Worm (Caenorhabditis elegans) whole organism, L1 larva: ENCODE measurements around the gene ZK688.9.

Experiments used
- C04F5.9 ChIP-seq: sonication (generic microtip); optimal IDR thresholded peaks from 2 replicates; lab custom pipeline; 2016; ENCODE audit warnings: missing genetic modification characterization, missing compliant biosample characterization
- C16A3.4 ChIP-seq: fragments of 150-350 bp; optimal IDR thresholded peaks from 2 replicates; lab custom pipeline; 2014; ENCODE audit warnings: missing biosample characterization, missing genetic modification characterization
- C34B4.2 ChIP-seq: sonication (generic microtip); optimal IDR thresholded peaks from 2 replicates; lab custom pipeline; 2017; ENCODE audit warnings: mild to moderate bottlenecking, missing genetic modification characterization, missing compliant biosample characterization
- F16B12.6 ChIP-seq: fragments of 150-350 bp; optimal IDR thresholded peaks from 2 replicates; lab custom pipeline; 2014; ENCODE audit warnings: missing biosample characterization, missing genetic modification characterization
- Y116A8C.19 ChIP-seq: sonication (generic microtip); optimal IDR thresholded peaks from 2 replicates; lab custom pipeline; 2016; ENCODE audit warnings: missing compliant biosample characterization, missing genetic modification characterization, borderline replicate concordance
- blmp-1 ChIP-seq: fragments of 150-350 bp; optimal IDR thresholded peaks from 2 replicates; lab custom pipeline; 2014; ENCODE audit warnings: missing biosample characterization, missing genetic modification characterization
- ceh-63 ChIP-seq: fragments of 200-800 bp; sonication (Bioruptor generic); optimal IDR thresholded peaks from 2 replicates; lab custom pipeline; 2018; ENCODE audit warnings: mild to moderate bottlenecking, missing genetic modification characterization, missing compliant biosample characterization
- ceh-88 ChIP-seq: fragments of 200-800 bp; sonication (Bioruptor generic); IDR thresholded peaks from 2 replicates; pipeline ENCODE4 v1.3.6; 2022; ENCODE audit warnings: missing genetic modification characterization, missing compliant biosample characterization
- ceh-90 ChIP-seq: sonication (generic microtip); optimal IDR thresholded peaks from 2 replicates; lab custom pipeline; 2016; ENCODE audit warnings: missing genetic modification characterization, missing compliant biosample characterization
- ces-1 ChIP-seq: fragments of 150-350 bp; optimal IDR thresholded peaks from 2 replicates; lab custom pipeline; 2014; ENCODE audit warnings: missing biosample characterization, missing genetic modification reagents, missing genetic modification characterization
- dsc-1 ChIP-seq: sonication (generic microtip); optimal IDR thresholded peaks from 2 replicates; lab custom pipeline; 2016; ENCODE audit warnings: mild to moderate bottlenecking, missing genetic modification characterization, missing compliant biosample characterization
- efl-1 ChIP-seq, 4 experiments: fragments of 150-350 bp; optimal IDR thresholded peaks in 3 of 4; peaks in 1 of 4; 1 replicate in 1 of 4; 2 replicates in 3 of 4; lab custom pipeline; 2014; ENCODE audit warnings: missing biosample characterization in 2 of 4, missing genetic modification characterization in 2 of 4, missing genetic modification reagents in 2 of 4
- efl-3 ChIP-seq: fragments of 200-800 bp; sonication (Bioruptor generic); optimal IDR thresholded peaks from 2 replicates; lab custom pipeline; 2018; ENCODE audit warnings: mild to moderate bottlenecking, missing genetic modification characterization, missing compliant biosample characterization
- ets-5 ChIP-seq: fragments of 200-800 bp; sonication (Bioruptor generic); IDR thresholded peaks from 2 replicates; pipeline ENCODE4 v1.3.6; 2022; ENCODE audit warnings: missing genetic modification characterization, missing compliant biosample characterization
- fkh-4 ChIP-seq: sonication (generic microtip); optimal IDR thresholded peaks from 2 replicates; lab custom pipeline; 2016; ENCODE audit warnings: missing compliant biosample characterization, missing genetic modification characterization, borderline replicate concordance
- fkh-8 ChIP-seq: sonication (generic microtip); optimal IDR thresholded peaks from 2 replicates; lab custom pipeline; 2016; ENCODE audit warnings: mild to moderate bottlenecking, missing genetic modification characterization, missing compliant biosample characterization
- grh-1 ChIP-seq: fragments of 200-800 bp; sonication (Bioruptor generic); IDR thresholded peaks from 2 replicates; pipeline ENCODE4 v1.3.6; 2022; ENCODE audit warnings: missing genetic modification reagents, missing genetic modification characterization, missing compliant biosample characterization
- hlh-17 ChIP-seq: fragments of 200-800 bp; sonication (Bioruptor generic); optimal IDR thresholded peaks from 2 replicates; lab custom pipeline; 2018; ENCODE audit warnings: missing genetic modification characterization, mild to moderate bottlenecking, missing compliant biosample characterization, moderate library complexity, borderline replicate concordance
- hpl-2 ChIP-seq: fragments of 150-350 bp; optimal IDR thresholded peaks from 2 replicates; lab custom pipeline; 2014; ENCODE audit warnings: missing biosample characterization, missing genetic modification reagents, missing genetic modification characterization
- irx-1 ChIP-seq: sonication (generic microtip); optimal IDR thresholded peaks from 2 replicates; lab custom pipeline; 2016; ENCODE audit warnings: missing genetic modification characterization, missing compliant biosample characterization
- isw-1 ChIP-seq: fragments of 200-800 bp; sonication (Bioruptor generic); IDR thresholded peaks from 2 replicates; pipeline ENCODE4 v1.3.6; 2022; ENCODE audit warnings: missing genetic modification characterization, missing compliant biosample characterization
- lin-13 ChIP-seq: fragments of 150-350 bp; optimal IDR thresholded peaks from 2 replicates; lab custom pipeline; 2014; ENCODE audit warnings: missing biosample characterization, missing genetic modification reagents, missing genetic modification characterization
- lin-14 ChIP-seq: fragments of 200-800 bp; sonication (Bioruptor generic); optimal IDR thresholded peaks from 2 replicates; lab custom pipeline; 2018; ENCODE audit warnings: mild to moderate bottlenecking, missing genetic modification characterization, moderate library complexity, missing compliant biosample characterization
- lin-15B ChIP-seq: fragments of 150-350 bp; sonication (generic microtip); optimal IDR thresholded peaks from 3 replicates; lab custom pipeline; 2014; ENCODE audit warnings: missing biosample characterization, missing genetic modification characterization
- lin-35 ChIP-seq, 2 experiments: fragments of 150-350 bp; optimal IDR thresholded peaks; 2 replicates each; lab custom pipeline; 2014; ENCODE audit warnings: missing biosample characterization in 2 of 2, missing genetic modification characterization in 2 of 2, missing genetic modification reagents in 2 of 2
- lsy-2 ChIP-seq, 2 experiments: fragments of 150-350 bp; optimal IDR thresholded peaks; 2 replicates each; lab custom pipeline; 2014; ENCODE audit warnings: missing biosample characterization in 2 of 2, missing genetic modification characterization in 2 of 2
- mef-2 ChIP-seq: fragments of 150-350 bp; optimal IDR thresholded peaks from 2 replicates; lab custom pipeline; 2014; ENCODE audit warnings: missing biosample characterization, missing genetic modification characterization
- mep-1 ChIP-seq: fragments of 150-350 bp; optimal IDR thresholded peaks from 2 replicates; lab custom pipeline; 2014; ENCODE audit warnings: missing biosample characterization, missing genetic modification characterization
- nhr-20 ChIP-seq: sonication (generic microtip); optimal IDR thresholded peaks from 2 replicates; lab custom pipeline; 2016; ENCODE audit warnings: mild to moderate bottlenecking, missing genetic modification characterization, missing compliant biosample characterization
- nhr-237 ChIP-seq: fragments of 150-350 bp; optimal IDR thresholded peaks from 2 replicates; lab custom pipeline; 2014; ENCODE audit warnings: missing biosample characterization, missing genetic modification characterization
- nhr-47 ChIP-seq: sonication (generic microtip); optimal IDR thresholded peaks from 2 replicates; lab custom pipeline; 2016; ENCODE audit warnings: mild to moderate bottlenecking, missing genetic modification characterization, moderate library complexity, missing compliant biosample characterization
- nhr-71 ChIP-seq: sonication (generic microtip); optimal IDR thresholded peaks from 2 replicates; lab custom pipeline; 2016; ENCODE audit warnings: mild to moderate bottlenecking, missing genetic modification characterization, moderate library complexity, missing compliant biosample characterization
- nhr-77 ChIP-seq: fragments of 150-350 bp; optimal IDR thresholded peaks from 2 replicates; lab custom pipeline; 2014; ENCODE audit warnings: missing biosample characterization, missing genetic modification characterization
- nhr-85 ChIP-seq: sonication (generic microtip); peaks from one replicate; lab custom pipeline; 2016; ENCODE audit warnings: missing genetic modification characterization, inconsistent platforms, missing compliant biosample characterization
- nhr-90 ChIP-seq: sonication (generic microtip); optimal IDR thresholded peaks from 2 replicates; lab custom pipeline; 2016; ENCODE audit warnings: mild to moderate bottlenecking, missing genetic modification characterization, missing compliant biosample characterization; ENCODE audit not compliant: poor library complexity
- pag-3 ChIP-seq: sonication (generic microtip); optimal IDR thresholded peaks from 2 replicates; lab custom pipeline; 2017; ENCODE audit warnings: missing genetic modification characterization, mild to moderate bottlenecking, missing compliant biosample characterization, antibody characterized with exemption, borderline replicate concordance; ENCODE audit not compliant: insufficient read depth
- skn-1 ChIP-seq: fragments of 150-350 bp; optimal IDR thresholded peaks from 2 replicates; lab custom pipeline; 2014; ENCODE audit warnings: missing biosample characterization, missing genetic modification characterization
- snpc-4 ChIP-seq: fragments of 150-350 bp; optimal IDR thresholded peaks from 2 replicates; lab custom pipeline; 2014; ENCODE audit warnings: missing biosample characterization, missing genetic modification characterization
- snu-23 ChIP-seq: sonication (generic microtip); optimal IDR thresholded peaks from 2 replicates; lab custom pipeline; 2016; ENCODE audit warnings: missing genetic modification characterization, missing compliant biosample characterization
- sox-4 ChIP-seq: sonication (generic microtip); optimal IDR thresholded peaks from 2 replicates; lab custom pipeline; 2016; ENCODE audit warnings: missing genetic modification characterization, missing compliant biosample characterization
- sptf-1 ChIP-seq: fragments of 150-350 bp; optimal IDR thresholded peaks from 2 replicates; lab custom pipeline; 2014; ENCODE audit warnings: missing biosample characterization, missing genetic modification characterization
- swsn-7 ChIP-seq: sonication (generic microtip); optimal IDR thresholded peaks from 2 replicates; lab custom pipeline; 2016; ENCODE audit warnings: missing genetic modification characterization, missing compliant biosample characterization
- tbx-2 ChIP-seq: sonication (generic microtip); optimal IDR thresholded peaks from 2 replicates; lab custom pipeline; 2016; ENCODE audit warnings: missing genetic modification characterization, missing compliant biosample characterization
- unc-130 ChIP-seq: fragments of 150-350 bp; optimal IDR thresholded peaks from 2 replicates; lab custom pipeline; 2017; ENCODE audit warnings: missing biosample characterization, missing genetic modification characterization, inconsistent platforms
- unc-30 ChIP-seq: sonication (generic microtip); optimal IDR thresholded peaks from 2 replicates; lab custom pipeline; 2017; ENCODE audit warnings: missing biosample characterization, missing genetic modification characterization
- vab-15 ChIP-seq: sonication (generic microtip); optimal IDR thresholded peaks from 2 replicates; lab custom pipeline; 2017; ENCODE audit warnings: missing genotype, mild to moderate bottlenecking, missing genetic modification characterization, missing compliant biosample characterization
- xbp-1 ChIP-seq: sonication (generic microtip); optimal IDR thresholded peaks from 2 replicates; lab custom pipeline; 2016; ENCODE audit warnings: missing genetic modification characterization, missing compliant biosample characterization
- zag-1 ChIP-seq: fragments of 150-350 bp; optimal IDR thresholded peaks from 2 replicates; lab custom pipeline; 2014; ENCODE audit warnings: missing biosample characterization, missing genetic modification characterization
- zip-4 ChIP-seq: fragments of 200-800 bp; sonication (Bioruptor generic); optimal IDR thresholded peaks from 2 replicates; lab custom pipeline; 2018; ENCODE audit warnings: mild to moderate bottlenecking, missing genetic modification characterization, moderate library complexity, missing compliant biosample characterization
- ztf-11 ChIP-seq, 2 experiments: sonication (generic microtip); optimal IDR thresholded peaks; 2 replicates each; lab custom pipeline; 2016 to 2017; ENCODE audit warnings: missing genetic modification characterization in 2 of 2, missing biosample characterization in 1 of 2, missing compliant biosample characterization in 1 of 2

ZK688.9 gene

DNA sequence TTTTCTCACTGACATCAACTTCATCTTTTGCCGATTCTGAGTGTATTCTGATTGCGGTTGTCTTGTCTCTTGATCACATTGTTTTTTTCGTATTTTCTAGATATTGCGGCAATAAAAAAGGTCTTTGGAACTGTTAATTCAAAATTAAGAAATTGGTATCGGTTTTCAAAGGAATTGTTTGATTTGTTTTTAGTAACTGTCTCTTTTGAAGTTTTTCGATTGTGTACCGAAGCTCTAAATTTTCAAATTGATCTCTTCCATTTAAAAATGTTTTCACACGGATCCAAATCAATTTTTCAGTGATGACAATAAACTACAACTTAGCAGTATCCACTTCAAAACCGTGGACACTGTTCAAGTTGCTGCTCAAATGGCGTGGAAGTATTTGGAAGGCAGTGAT is 17.9 kb upstream of the ZK688.9 start, which contains the start of gene best-24:
TSS of gene best-24 (plus strand) at position 301 of the 400 bp plus-strand sequence.
- peak; percentile 18 for TF ChIP-seq snu-23 (GFP tag; lab: Kevin White, UChicago)
- TF ChIP-seq xbp-1, result no peak
- TF ChIP-seq lin-35 (GFP tag; optimal IDR thresholded peaks at IDR 0.05; lab: Kevin White, UChicago), result peak in 1 of 2 experiments; percentile 10
- TF ChIP-seq efl-1 (optimal IDR thresholded peaks at IDR 0.05; lab: Kevin White, UChicago), result no peak
- peak in 1 of 2 experiments; percentile 87 for TF ChIP-seq efl-1 (GFP tag; optimal IDR thresholded peaks at IDR 0.05 in 1 of 2; lab: Kevin White, UChicago)
- TF ChIP-seq Y116A8C.19 (tag; lab: Kevin White, UChicago), result no peak
- TF ChIP-seq lin-15B (tag; lab: Kevin White, UChicago), result no peak
- no peak for TF ChIP-seq skn-1 (tag; lab: Kevin White, UChicago)
- TF ChIP-seq mep-1 (tag; lab: Kevin White, UChicago), result no peak
- TF ChIP-seq lin-14 (GFP tag; lab: Kevin White, UChicago), result peak; percentile 17
- TF ChIP-seq C16A3.4 (tag; lab: Kevin White, UChicago), result no peak
- TF ChIP-seq blmp-1 (tag; lab: Kevin White, UChicago), result peak; percentile 23
- no peak for TF ChIP-seq ces-1
- no peak for TF ChIP-seq lin-13
- no peak for TF ChIP-seq ztf-11 (tag; optimal IDR thresholded peaks at IDR 0.05; lab: Kevin White, UChicago)
- TF ChIP-seq hlh-17, result no peak
- TF ChIP-seq, all 84 proteins: peak for 5

DNA sequence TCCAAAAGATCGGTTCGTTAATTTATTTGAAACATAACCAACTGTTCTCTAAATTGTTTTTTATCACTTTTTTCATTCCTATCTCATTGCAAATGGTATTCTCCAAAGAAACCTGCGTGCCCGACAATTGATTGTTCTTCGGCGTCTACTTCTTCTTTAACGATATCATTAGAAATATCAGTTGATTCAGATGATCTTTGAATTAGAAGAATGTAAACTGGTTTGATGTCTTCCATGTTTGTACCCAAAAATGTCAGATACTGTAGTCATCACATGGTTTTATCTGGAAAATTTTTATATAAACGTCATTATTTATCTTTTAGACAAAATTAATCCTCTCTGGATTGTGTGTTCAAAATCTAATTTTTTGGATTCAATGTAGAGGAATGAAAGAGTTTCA is 14.9 kb upstream of the ZK688.9 start:
- TF ChIP-seq nhr-237 (tag; lab: Kevin White, UChicago), result peak; percentile 1
- no peak for TF ChIP-seq ceh-88 (GFP tag; lab: Robert Waterston, UW)
- no peak for TF ChIP-seq sptf-1 (tag; lab: Kevin White, UChicago)
- TF ChIP-seq lsy-2 (tag; optimal IDR thresholded peaks at IDR 0.05; lab: Kevin White, UChicago), result peak; percentile 25 to 88
- no peak for TF ChIP-seq snpc-4 (tag; lab: Kevin White, UChicago)
- no peak for TF ChIP-seq ceh-90 (tag; lab: Kevin White, UChicago)
- TF ChIP-seq swsn-7 (tag; lab: Kevin White, UChicago), result no peak
- no peak for TF ChIP-seq unc-30 (tag; lab: Kevin White, UChicago)
- TF ChIP-seq nhr-71 (tag; lab: Kevin White, UChicago), result peak; percentile 75
- TF ChIP-seq ces-1, result no peak
- TF ChIP-seq hpl-2, result no peak
- no peak for TF ChIP-seq dsc-1
- TF ChIP-seq zip-4 (GFP tag; lab: Kevin White, UChicago), result no peak
- TF ChIP-seq lin-13, result no peak
- TF ChIP-seq C34B4.2 (tag; lab: Kevin White, UChicago), result no peak
- TF ChIP-seq vab-15 (tag; lab: Kevin White, UChicago), result no peak
- no peak for TF ChIP-seq isw-1 (GFP tag; lab: Robert Waterston, UW)
- no peak for TF ChIP-seq zag-1 (tag; lab: Kevin White, UChicago)
- no peak for TF ChIP-seq efl-1 (optimal IDR thresholded peaks at IDR 0.05; lab: Kevin White, UChicago)
- peak in 1 of 2 experiments; percentile 87 for TF ChIP-seq efl-1 (GFP tag; optimal IDR thresholded peaks at IDR 0.05 in 1 of 2; lab: Kevin White, UChicago)
- TF ChIP-seq mep-1 (tag; lab: Kevin White, UChicago), result no peak
- no peak for TF ChIP-seq nhr-77 (tag; lab: Kevin White, UChicago)
- no peak for TF ChIP-seq ceh-63 (GFP tag; lab: Kevin White, UChicago)
- TF ChIP-seq fkh-8 (tag; lab: Kevin White, UChicago), result no peak
- peak; percentile 83 for TF ChIP-seq grh-1
- TF ChIP-seq lin-14 (GFP tag; lab: Kevin White, UChicago), result peak; percentile 57
- TF ChIP-seq C04F5.9, result no peak
- no peak for TF ChIP-seq fkh-4 (tag; lab: Kevin White, UChicago)
- TF ChIP-seq efl-3 (GFP tag; lab: Kevin White, UChicago), result no peak
- TF ChIP-seq ets-5 (GFP tag; lab: Robert Waterston, UW), result no peak
- TF ChIP-seq F16B12.6 (tag; lab: Kevin White, UChicago), result no peak
- no peak for TF ChIP-seq irx-1 (tag; lab: Kevin White, UChicago)
- TF ChIP-seq nhr-90 (tag; lab: Kevin White, UChicago), result peak; percentile 71
- no peak for TF ChIP-seq pag-3 (tag; lab: Kevin White, UChicago)
- peak; percentile 36 for TF ChIP-seq nhr-47
- TF ChIP-seq sox-4, result no peak
- TF ChIP-seq unc-130 (tag; lab: Kevin White, UChicago), result no peak
- TF ChIP-seq tbx-2 (tag; lab: Kevin White, UChicago), result peak; percentile 62
- peak; percentile 81 for TF ChIP-seq nhr-20
- peak in 1 of 2 experiments; percentile 49 for TF ChIP-seq lin-35 (GFP tag; optimal IDR thresholded peaks at IDR 0.05; lab: Kevin White, UChicago)
- peak; percentile 58 for TF ChIP-seq snu-23 (GFP tag; lab: Kevin White, UChicago)
- TF ChIP-seq nhr-85 (tag; lab: Kevin White, UChicago), result peak; percentile 95
- no peak for TF ChIP-seq mef-2
